Fruit fly (Drosophila melanogaster) whole organism, embryonic: Measurements from ENCODE around the gene peng.

Source experiments
- Adf1 ChIP-seq: fragments of 200-800 bp; sonication (Bioruptor generic); IDR thresholded peaks from 2 replicates; pipeline ENCODE4 v1.3.6; 2022; ENCODE audit warnings: missing biosample characterization, missing genetic modification characterization
- BtbVII ChIP-seq: fragments of 200-800 bp; sonication (Bioruptor generic); optimal IDR thresholded peaks from 3 replicates; lab custom pipeline; 2017; ENCODE audit warnings: missing biosample characterization, mild to moderate bottlenecking, missing genetic modification characterization
- CG10209 ChIP-seq: fragments of 200-800 bp; sonication (Bioruptor generic); optimal IDR thresholded peaks from 3 replicates; lab custom pipeline; 2017; ENCODE audit warnings: missing biosample characterization, mild to moderate bottlenecking, missing genetic modification characterization, missing genetic modification reagents
- CG10366 ChIP-seq: fragments of 200-800 bp; sonication (Bioruptor generic); IDR thresholded peaks from 2 replicates; pipeline ENCODE4 v1.3.6; 2022; ENCODE audit warnings: missing biosample characterization, missing genetic modification characterization
- CG10543 ChIP-seq: fragments of 200-800 bp; sonication (Bioruptor generic); optimal IDR thresholded peaks from 3 replicates; lab custom pipeline; 2017; ENCODE audit warnings: missing biosample characterization, mild to moderate bottlenecking, missing genetic modification characterization, moderate library complexity
- CG10959 ChIP-seq: fragments of 200-800 bp; sonication (Bioruptor generic); IDR thresholded peaks from 2 replicates; pipeline ENCODE4 v1.3.6; 2022; ENCODE audit warnings: missing biosample characterization, missing genetic modification characterization
- CG11456 ChIP-seq: fragments of 200-800 bp; sonication (Bioruptor generic); IDR thresholded peaks from 3 replicates; pipeline ENCODE4 v1.3.6; 2022; ENCODE audit warnings: missing biosample characterization, missing genetic modification characterization
- CG12155 ChIP-seq: fragments of 200-800 bp; sonication (Bioruptor generic); optimal IDR thresholded peaks from 3 replicates; lab custom pipeline; 2016; ENCODE audit warnings: missing biosample characterization, missing genetic modification characterization
- CG12942 ChIP-seq: fragments of 200-800 bp; sonication (Bioruptor generic); optimal IDR thresholded peaks from 3 replicates; lab custom pipeline; 2016; ENCODE audit warnings: missing biosample characterization, missing genetic modification characterization
- CG14050 ChIP-seq: fragments of 200-800 bp; sonication (Bioruptor generic); IDR thresholded peaks from 3 replicates; pipeline ENCODE4 v1.3.6; 2022; ENCODE audit warnings: missing biosample characterization, missing genetic modification characterization
- CG15011 ChIP-seq: fragments of 200-800 bp; sonication (Bioruptor generic); optimal IDR thresholded peaks from 3 replicates; lab custom pipeline; 2018; ENCODE audit warnings: missing biosample characterization, mild to moderate bottlenecking, missing genetic modification characterization
- CG15514 ChIP-seq: fragments of 200-800 bp; sonication (Bioruptor generic); optimal IDR thresholded peaks from 3 replicates; lab custom pipeline; 2017; ENCODE audit warnings: missing biosample characterization, missing genetic modification characterization, mild to moderate bottlenecking, moderate library complexity, missing genetic modification reagents
- CG15696 ChIP-seq: fragments of 200-800 bp; sonication (Bioruptor generic); optimal IDR thresholded peaks from 2 replicates; lab custom pipeline; 2019; ENCODE audit warnings: missing biosample characterization, mild to moderate bottlenecking, missing genetic modification characterization, moderate library complexity
- CG1602 ChIP-seq: fragments of 200-800 bp; sonication (Bioruptor generic); optimal IDR thresholded peaks from 3 replicates; lab custom pipeline; 2016; ENCODE audit warnings: missing biosample characterization, missing genetic modification characterization
- CG1603 ChIP-seq: fragments of 200-800 bp; sonication (Bioruptor generic); optimal IDR thresholded peaks from 2 replicates; lab custom pipeline; 2019; ENCODE audit warnings: missing biosample characterization, mild to moderate bottlenecking, missing genetic modification characterization, moderate library complexity
- CG17361 ChIP-seq: fragments of 200-800 bp; sonication (Bioruptor generic); IDR thresholded peaks from 3 replicates; pipeline ENCODE4 v1.3.6; 2022; ENCODE audit warnings: missing biosample characterization, missing genetic modification characterization
- CG17829 ChIP-seq: fragments of 200-800 bp; optimal IDR thresholded peaks from 2 replicates; lab custom pipeline; 2019; ENCODE audit warnings: missing biosample characterization, mild to moderate bottlenecking, missing genetic modification characterization, moderate library complexity
- CG32532 ChIP-seq: fragments of 200-800 bp; sonication (Bioruptor generic); IDR thresholded peaks from 2 replicates; pipeline ENCODE4 v1.3.6; 2022; ENCODE audit warnings: missing biosample characterization, missing genetic modification characterization
- CG32772 ChIP-seq: fragments of 200-800 bp; sonication (Bioruptor generic); IDR thresholded peaks from 2 replicates; pipeline ENCODE4 v1.3.6; 2022; ENCODE audit warnings: missing biosample characterization, missing genetic modification characterization
- CG3838 ChIP-seq: fragments of 200-800 bp; sonication (Bioruptor generic); optimal IDR thresholded peaks from 3 replicates; lab custom pipeline; 2016; ENCODE audit warnings: missing biosample characterization, missing genetic modification characterization
- CG4328 ChIP-seq: fragments of 200-800 bp; sonication (Bioruptor generic); optimal IDR thresholded peaks from 3 replicates; lab custom pipeline; 2017; ENCODE audit warnings: missing biosample characterization, missing genetic modification reagents, missing genetic modification characterization
- CG4424 ChIP-seq: fragments of 200-800 bp; sonication (Bioruptor generic); optimal IDR thresholded peaks from 3 replicates; lab custom pipeline; 2016; ENCODE audit warnings: missing biosample characterization, missing genetic modification characterization
- CG7271 ChIP-seq: fragments of 200-800 bp; sonication (Bioruptor generic); optimal IDR thresholded peaks from 2 replicates; lab custom pipeline; 2018; ENCODE audit warnings: missing biosample characterization, mild to moderate bottlenecking, missing genetic modification characterization, moderate library complexity
- CG7372 ChIP-seq: fragments of 200-800 bp; sonication (Bioruptor generic); IDR thresholded peaks from 2 replicates; pipeline ENCODE4 v1.3.6; 2022; ENCODE audit warnings: missing biosample characterization, missing genetic modification characterization
- CG7839 ChIP-seq: fragments of 200-800 bp; sonication (Bioruptor generic); optimal IDR thresholded peaks from 3 replicates; lab custom pipeline; 2018; ENCODE audit warnings: missing biosample characterization, mild to moderate bottlenecking, missing genetic modification characterization, moderate library complexity
- Dad ChIP-seq: fragments of 200-800 bp; sonication (Bioruptor generic); optimal IDR thresholded peaks from 3 replicates; lab custom pipeline; 2016; ENCODE audit warnings: missing biosample characterization, missing genetic modification characterization
- Dref ChIP-seq: fragments of 200-800 bp; sonication (Bioruptor generic); IDR thresholded peaks from 2 replicates; pipeline ENCODE4 v1.3.6; 2022; ENCODE audit warnings: missing biosample characterization, missing genetic modification characterization
- H2.0 ChIP-seq: fragments of 200-800 bp; sonication (Bioruptor generic); IDR thresholded peaks from 2 replicates; pipeline ENCODE4 v1.3.6; 2022; ENCODE audit warnings: missing biosample characterization, missing genetic modification characterization
- HLH54F ChIP-seq: fragments of 200-800 bp; sonication (Bioruptor generic); optimal IDR thresholded peaks from 3 replicates; lab custom pipeline; 2016; ENCODE audit warnings: missing biosample characterization, missing genetic modification characterization
- Hmr ChIP-seq: fragments of 200-800 bp; sonication (Bioruptor generic); optimal IDR thresholded peaks from 3 replicates; lab custom pipeline; 2017; ENCODE audit warnings: mild to moderate bottlenecking, missing biosample characterization, missing genetic modification reagents, missing genetic modification characterization
- Hr51 ChIP-seq, 2 experiments: fragments of 200-800 bp; sonication (Bioruptor generic); optimal IDR thresholded peaks; 2 replicates in 1 of 2; 3 replicates in 1 of 2; lab custom pipeline; 2016 to 2018; ENCODE audit warnings: missing biosample characterization in 2 of 2, missing genetic modification characterization in 2 of 2, mild to moderate bottlenecking in 1 of 2, moderate library complexity in 1 of 2
- Max ChIP-seq: fragments of 200-800 bp; sonication (Bioruptor generic); optimal IDR thresholded peaks from 2 replicates; lab custom pipeline; 2016; ENCODE audit warnings: missing biosample characterization, mild to moderate bottlenecking, missing genetic modification characterization
- NK7.1 ChIP-seq: fragments of 200-800 bp; sonication (Bioruptor generic); optimal IDR thresholded peaks from 3 replicates; lab custom pipeline; 2016; ENCODE audit warnings: missing biosample characterization, missing genetic modification characterization
- Opbp ChIP-seq: fragments of 200-800 bp; sonication (Bioruptor generic); IDR thresholded peaks from 3 replicates; pipeline ENCODE4 v1.3.6; 2022; ENCODE audit warnings: missing biosample characterization, missing genetic modification characterization; ENCODE audit not compliant: partially characterized antibody
- Sox102F ChIP-seq: fragments of 200-800 bp; sonication (Bioruptor generic); optimal IDR thresholded peaks from 2 replicates; lab custom pipeline; 2018; ENCODE audit warnings: missing biosample characterization, mild to moderate bottlenecking, missing genetic modification characterization, moderate library complexity
- Usf ChIP-seq: fragments of 200-800 bp; sonication (Bioruptor generic); optimal IDR thresholded peaks from 2 replicates; lab custom pipeline; 2017; ENCODE audit warnings: missing genotype, missing biosample characterization, missing genetic modification characterization
- caup ChIP-seq: fragments of 200-800 bp; sonication (Bioruptor generic); optimal IDR thresholded peaks from 3 replicates; lab custom pipeline; 2017; ENCODE audit warnings: missing biosample characterization, mild to moderate bottlenecking, missing genetic modification characterization, moderate library complexity; ENCODE audit not compliant: severe bottlenecking
- fd102C ChIP-seq: fragments of 200-800 bp; sonication (Bioruptor generic); optimal IDR thresholded peaks from 2 replicates; lab custom pipeline; 2018; ENCODE audit warnings: missing biosample characterization, mild to moderate bottlenecking, missing genetic modification characterization, moderate library complexity
- fd64A ChIP-seq: fragments of 200-800 bp; sonication (Bioruptor generic); optimal IDR thresholded peaks from 3 replicates; lab custom pipeline; 2018; ENCODE audit warnings: missing biosample characterization, mild to moderate bottlenecking, missing genetic modification characterization
- gfzf ChIP-seq: fragments of 200-800 bp; sonication (Bioruptor generic); optimal IDR thresholded peaks from 2 replicates; lab custom pipeline; 2016; ENCODE audit warnings: missing biosample characterization, mild to moderate bottlenecking, missing genetic modification characterization, moderate library complexity
- hkb ChIP-seq, 2 experiments: fragments of 200-800 bp in 1 of 2; fragments of >200 bp in 1 of 2; sonication (Bioruptor generic) in 1 of 2; IDR thresholded peaks in 1 of 2; optimal IDR thresholded peaks in 1 of 2; 2 replicates each; pipeline versions ENCODE4 v1.3.6 to Lab custom; 2017 to 2022; ENCODE audit warnings: missing biosample characterization in 1 of 2, missing genetic modification characterization in 1 of 2
- klu ChIP-seq: fragments of 200-800 bp; sonication (Bioruptor generic); IDR thresholded peaks from 2 replicates; pipeline ENCODE4 v1.3.6; 2022; ENCODE audit warnings: missing biosample characterization, missing genetic modification characterization
- pb ChIP-seq: fragments of 200-800 bp; sonication (Bioruptor generic); optimal IDR thresholded peaks from 3 replicates; lab custom pipeline; 2016; ENCODE audit warnings: missing biosample characterization, missing genetic modification characterization
- pnt ChIP-seq: fragments of 200-800 bp; sonication (Bioruptor generic); optimal IDR thresholded peaks from 3 replicates; lab custom pipeline; 2016; ENCODE audit warnings: missing biosample characterization, missing genetic modification characterization
- pum ChIP-seq: fragments of 200-800 bp; sonication (Bioruptor generic); optimal IDR thresholded peaks from 2 replicates; lab custom pipeline; 2016; ENCODE audit warnings: missing biosample characterization, missing genetic modification characterization
- seq ChIP-seq: fragments of 200-800 bp; sonication (Bioruptor generic); IDR thresholded peaks from 2 replicates; pipeline ENCODE4 v1.3.6; 2022; ENCODE audit warnings: missing biosample characterization, missing genetic modification characterization
- tap ChIP-seq: fragments of 200-800 bp; optimal IDR thresholded peaks from 3 replicates; lab custom pipeline; 2019; ENCODE audit warnings: missing biosample characterization, mild to moderate bottlenecking, missing genetic modification characterization, moderate library complexity
- trh ChIP-seq: fragments of 200-800 bp; sonication (Bioruptor generic); optimal IDR thresholded peaks from 2 replicates; lab custom pipeline; 2016; ENCODE audit warnings: missing biosample characterization, missing genetic modification characterization
- unc-4 ChIP-seq: fragments of 200-800 bp; sonication (Bioruptor generic); IDR thresholded peaks from 2 replicates; pipeline ENCODE4 v1.3.6; 2022; ENCODE audit warnings: missing biosample characterization, missing genetic modification characterization; ENCODE audit not compliant: partially characterized antibody

Gene peng

dm6 chrX:21366311-21366990 is 16.8 kb upstream of the peng start (continued):
- peak; percentile 91 for TF ChIP-seq seq (GFP tag; lab: Robert Waterston, UW)
- no peak for TF ChIP-seq Dref (GFP tag; lab: Robert Waterston, UW)
- peak; percentile 46 for TF ChIP-seq CG1603 (tag; lab: Kevin White, UChicago)
- TF ChIP-seq Hr51 (GFP tag; optimal IDR thresholded peaks at IDR 0.05; lab: Kevin White, UChicago), result peak; percentile 20 to 94
- TF ChIP-seq CG32772 (GFP tag; lab: Robert Waterston, UW), result peak; percentile 87
- TF ChIP-seq CG4424 (GFP tag; lab: Kevin White, UChicago), result peak; percentile 86
- peak; percentile 84 for TF ChIP-seq klu (GFP tag; lab: Robert Waterston, UW)
- TF ChIP-seq CG10543 (GFP tag; lab: Kevin White, UChicago), result peak; percentile 97
- 0 out of 2 replicates have a peak, but pooled peaks have one; percentile 27 for TF ChIP-seq unc-4
- TF ChIP-seq CG10959 (GFP tag; lab: Robert Waterston, UW), result peak; percentile 59
- no peak for TF ChIP-seq pb (GFP tag; lab: Kevin White, UChicago)
- peak; percentile 70 for TF ChIP-seq Adf1 (GFP tag; lab: Robert Waterston, UW)
- peak; percentile 83 for TF ChIP-seq CG12155 (GFP tag; lab: Kevin White, UChicago)
- TF ChIP-seq CG11456 (GFP tag; lab: Robert Waterston, UW), result peak; percentile 83
- TF ChIP-seq Dad (GFP tag; lab: Kevin White, UChicago), result peak; percentile 12
- peak; percentile 77 for TF ChIP-seq H2.0 (GFP tag; lab: Robert Waterston, UW)
- TF ChIP-seq CG14050 (GFP tag; lab: Robert Waterston, UW), result peak; percentile 82; the same call in 2 of the 3 replicates
- no peak for TF ChIP-seq CG7271 (tag; lab: Kevin White, UChicago)
- TF ChIP-seq Max (GFP tag; lab: Kevin White, UChicago), result peak; percentile 76
- no peak for TF ChIP-seq hkb (optimal IDR thresholded peaks at IDR 0.05; lab: Kevin White, UChicago)
- peak; percentile 92 for TF ChIP-seq hkb (GFP tag; IDR thresholded peaks at IDR 0.05; lab: Robert Waterston, UW)
- TF ChIP-seq Hmr, result peak; percentile 96
- peak; percentile 68 for TF ChIP-seq fd64A
- TF ChIP-seq CG7372 (GFP tag; lab: Robert Waterston, UW), result peak; percentile 88
- TF ChIP-seq BtbVII (GFP tag; lab: Kevin White, UChicago), result peak; percentile 93
- TF ChIP-seq pum, result peak; percentile 30
- TF ChIP-seq CG12942 (GFP tag; lab: Kevin White, UChicago), result peak; percentile 77
- peak; percentile 74 for TF ChIP-seq trh
- TF ChIP-seq CG4328 (GFP tag; lab: Kevin White, UChicago), result peak; percentile 92
- TF ChIP-seq CG17361 (GFP tag; lab: Robert Waterston, UW), result peak; percentile 94
- TF ChIP-seq Sox102F (GFP tag; lab: Kevin White, UChicago), result peak; percentile 94
- TF ChIP-seq Usf, result peak; percentile 70
- peak; percentile 93 for TF ChIP-seq CG10209 (GFP tag; lab: Kevin White, UChicago)
- TF ChIP-seq pnt (GFP tag; lab: Kevin White, UChicago), result peak; percentile 63
- peak; percentile 90 for TF ChIP-seq caup (GFP tag; lab: Kevin White, UChicago)
- TF ChIP-seq CG3838 (GFP tag; lab: Kevin White, UChicago), result no peak
- no peak for TF ChIP-seq gfzf (GFP tag; lab: Kevin White, UChicago)
- TF ChIP-seq NK7.1 (GFP tag; lab: Kevin White, UChicago), result no peak
- peak; percentile 89 for TF ChIP-seq CG17829 (tag; lab: Kevin White, UChicago)
- TF ChIP-seq CG10366 (GFP tag; lab: Robert Waterston, UW), result peak; percentile 87
- TF ChIP-seq CG32532 (GFP tag; lab: Robert Waterston, UW), result peak; percentile 86
- peak; percentile 83 for TF ChIP-seq CG15514
- TF ChIP-seq tap (tag; lab: Kevin White, UChicago), result peak; percentile 91
- TF ChIP-seq CG15696 (tag; lab: Kevin White, UChicago), result peak; percentile 83
- peak; percentile 87 for TF ChIP-seq CG1602
- TF ChIP-seq HLH54F, result peak; percentile 42
- TF ChIP-seq CG15011 (GFP tag; lab: Kevin White, UChicago), result peak; percentile 88
- peak; percentile 96 for TF ChIP-seq CG7839
- no peak for TF ChIP-seq fd102C (GFP tag; lab: Kevin White, UChicago)
- no peak for TF ChIP-seq Opbp
